Worm (Caenorhabditis elegans): ENCODE measurements around the gene php-3.

The php-3 gene

ce11 chrIII:12060092-12060491 is 17.3 kb downstream of the php-3 start:
- TF ChIP-seq peb-1 (tag; optimal IDR thresholded peaks at IDR 0.05) (no peak), nhr-25 (tag; optimal IDR thresholded peaks at IDR 0.05) (no peak), mab-5 (tag; optimal IDR thresholded peaks at IDR 0.05) (no peak), lin-13 (GFP tag; optimal IDR thresholded peaks at IDR 0.05) (no peak), ceh-82 (tag; optimal IDR thresholded peaks at IDR 0.05) (no peak), nhr-21 (tag; optimal IDR thresholded peaks at IDR 0.05) (no peak), nhr-10 (tag; optimal IDR thresholded peaks at IDR 0.05) (no peak), crh-2 (tag; optimal IDR thresholded peaks at IDR 0.05) (no peak), R02D3.7 (tag; optimal IDR thresholded peaks at IDR 0.05) (no peak), fos-1 (tag; optimal IDR thresholded peaks at IDR 0.05) (no peak), nhr-237 (tag; optimal IDR thresholded peaks at IDR 0.05) (no peak), lin-11 (tag; optimal IDR thresholded peaks at IDR 0.05) (no peak), nhr-12 (tag; optimal IDR thresholded peaks at IDR 0.05) (no peak), sma-3 (GFP tag; optimal IDR thresholded peaks at IDR 0.05) (no peak), unc-55 (GFP tag; optimal IDR thresholded peaks at IDR 0.05) (no peak), unc-62 (GFP tag; optimal IDR thresholded peaks at IDR 0.05) (no peak), skn-1 (tag; optimal IDR thresholded peaks at IDR 0.05) (no peak)

DNA sequence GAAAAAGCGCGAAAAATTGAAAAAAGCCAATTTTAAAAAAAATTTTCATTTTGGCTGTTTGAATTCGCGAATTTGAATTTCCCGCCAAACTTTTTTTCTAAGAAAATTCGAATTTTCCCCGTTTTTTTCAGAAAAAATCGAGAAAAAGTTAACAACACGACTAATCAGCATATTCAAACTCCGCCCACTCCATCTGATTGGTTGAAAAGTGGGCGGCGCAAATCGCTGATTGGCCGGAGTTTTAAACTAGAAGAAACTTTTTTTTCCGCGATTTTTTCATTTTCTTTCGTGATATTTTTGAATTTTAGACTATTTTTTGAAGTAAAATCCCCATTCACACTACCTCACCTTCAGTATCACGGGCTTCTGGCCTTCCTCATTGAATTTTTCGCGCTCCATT is 17.8 kb downstream of the php-3 start:
- TF ChIP-seq ceh-16 (tag; optimal IDR thresholded peaks at IDR 0.05): no peak
- no peak for TF ChIP-seq Y55F3AM.14 (GFP tag; optimal IDR thresholded peaks at IDR 0.05)
- no peak for TF ChIP-seq sma-9 (GFP tag; optimal IDR thresholded peaks at IDR 0.05)
- TF ChIP-seq sma-9 (tag; optimal IDR thresholded peaks at IDR 0.05): no peak
- no peak for TF ChIP-seq mab-5 (tag; optimal IDR thresholded peaks at IDR 0.05)
- no peak for TF ChIP-seq unc-39 (tag; optimal IDR thresholded peaks at IDR 0.05)
- TF ChIP-seq nhr-11 (tag; optimal IDR thresholded peaks at IDR 0.05): no peak
- TF ChIP-seq lin-13 (GFP tag; optimal IDR thresholded peaks at IDR 0.05): no peak
- TF ChIP-seq C34F6.9 (tag; optimal IDR thresholded peaks at IDR 0.05): no peak
- no peak for TF ChIP-seq F13H6.1 (tag; optimal IDR thresholded peaks at IDR 0.05)
- TF ChIP-seq ama-1 (optimal IDR thresholded peaks at IDR 0.05): no peak
- TF ChIP-seq unc-62 (GFP tag; optimal IDR thresholded peaks at IDR 0.05): no peak
- TF ChIP-seq unc-55 (GFP tag; optimal IDR thresholded peaks at IDR 0.05): no peak
- TF ChIP-seq ceh-82 (tag; optimal IDR thresholded peaks at IDR 0.05): no peak
- no peak for TF ChIP-seq crh-2 (tag; optimal IDR thresholded peaks at IDR 0.05)
- TF ChIP-seq ZK546.5 (tag; optimal IDR thresholded peaks at IDR 0.05): no peak
- TF ChIP-seq mbf-1 (tag; optimal IDR thresholded peaks at IDR 0.05): no peak
- TF ChIP-seq nhr-77 (tag; optimal IDR thresholded peaks at IDR 0.05): no peak
- no peak for TF ChIP-seq lin-11 (tag; optimal IDR thresholded peaks at IDR 0.05)
- TF ChIP-seq ztf-1 (GFP tag; conservative IDR thresholded peaks at IDR 0.05): no peak

ce11 chrIII:12058429-12058828 is 18.9 kb downstream of the php-3 start, which contains the start of gene arx-3:
Gene arx-3 (minus strand): TSS chrIII:12058458.
- TF ChIP-seq snpc-4 (tag; optimal IDR thresholded peaks at IDR 0.05): no peak
- no peak for TF ChIP-seq ztf-1 (GFP tag; conservative IDR thresholded peaks at IDR 0.05)
- no peak for TF ChIP-seq lin-11 (tag; optimal IDR thresholded peaks at IDR 0.05)
- no peak for TF ChIP-seq ama-1 (optimal IDR thresholded peaks at IDR 0.05)
- peak; percentile 31 for TF ChIP-seq mab-5 (tag; optimal IDR thresholded peaks at IDR 0.05)
- TF ChIP-seq fos-1 (tag; optimal IDR thresholded peaks at IDR 0.05): peak; percentile 13
- no peak for TF ChIP-seq nhr-77 (tag; optimal IDR thresholded peaks at IDR 0.05)
- peak; percentile 58 for TF ChIP-seq unc-55 (GFP tag; optimal IDR thresholded peaks at IDR 0.05)
- no peak for TF ChIP-seq Y55F3AM.14 (GFP tag; optimal IDR thresholded peaks at IDR 0.05)
- peak; percentile 42 for TF ChIP-seq gmeb-1 (tag; optimal IDR thresholded peaks at IDR 0.05)
- no peak for TF ChIP-seq nhr-23 (tag; optimal IDR thresholded peaks at IDR 0.05)
- no peak for TF ChIP-seq peb-1 (tag; optimal IDR thresholded peaks at IDR 0.05)
- TF ChIP-seq nhr-6 (tag; optimal IDR thresholded peaks at IDR 0.05): no peak
- no peak for TF ChIP-seq ceh-82 (tag; optimal IDR thresholded peaks at IDR 0.05)
- TF ChIP-seq mbf-1 (tag; optimal IDR thresholded peaks at IDR 0.05): no peak
- TF ChIP-seq aly-2 (tag; optimal IDR thresholded peaks at IDR 0.05): no peak
- TF ChIP-seq ZK546.5 (tag; optimal IDR thresholded peaks at IDR 0.05): no peak
- no peak for TF ChIP-seq sma-3 (GFP tag; optimal IDR thresholded peaks at IDR 0.05)
- TF ChIP-seq sma-9 (GFP tag; optimal IDR thresholded peaks at IDR 0.05): no peak
- TF ChIP-seq sma-9 (tag; optimal IDR thresholded peaks at IDR 0.05): no peak
- TF ChIP-seq nhr-129 (tag; optimal IDR thresholded peaks at IDR 0.05): no peak
- no peak for TF ChIP-seq elt-3 (tag; optimal IDR thresholded peaks at IDR 0.05)
- peak; percentile 53 to 57 for TF ChIP-seq lsy-2 (tag; optimal IDR thresholded peaks at IDR 0.05)
- TF ChIP-seq nhr-25 (tag; optimal IDR thresholded peaks at IDR 0.05): peak; percentile 41
- no peak for TF ChIP-seq egl-27 (tag; optimal IDR thresholded peaks at IDR 0.05)
- TF ChIP-seq F13H6.1 (tag; optimal IDR thresholded peaks at IDR 0.05): no peak
- no peak for TF ChIP-seq ceh-16 (tag; optimal IDR thresholded peaks at IDR 0.05)
- peak; percentile 30 for TF ChIP-seq crh-2 (tag; optimal IDR thresholded peaks at IDR 0.05)
- no peak for TF ChIP-seq ztf-11 (tag; optimal IDR thresholded peaks at IDR 0.05)
- no peak for TF ChIP-seq nhr-21 (tag; optimal IDR thresholded peaks at IDR 0.05)
- TF ChIP-seq nhr-10 (tag; optimal IDR thresholded peaks at IDR 0.05): no peak
- TF ChIP-seq elt-1 (tag; optimal IDR thresholded peaks at IDR 0.05): no peak
- TF ChIP-seq unc-39 (tag; optimal IDR thresholded peaks at IDR 0.05): no peak
- TF ChIP-seq nhr-12 (tag; optimal IDR thresholded peaks at IDR 0.05): no peak
- no peak for TF ChIP-seq skn-1 (tag; optimal IDR thresholded peaks at IDR 0.05)
- TF ChIP-seq ztf-4 (tag; optimal IDR thresholded peaks at IDR 0.05): no peak
- peak; percentile 52 for TF ChIP-seq C34F6.9 (tag; optimal IDR thresholded peaks at IDR 0.05)
- no peak for TF ChIP-seq unc-62 (GFP tag; optimal IDR thresholded peaks at IDR 0.05)
- peak; percentile 10 for TF ChIP-seq lin-13 (GFP tag; optimal IDR thresholded peaks at IDR 0.05)
- no peak for TF ChIP-seq dmd-4 (tag; optimal IDR thresholded peaks at IDR 0.05)
- TF ChIP-seq R02D3.7 (tag; optimal IDR thresholded peaks at IDR 0.05): no peak
- no peak for TF ChIP-seq blmp-1 (tag; optimal IDR thresholded peaks at IDR 0.05; ENCODE audit: insufficient read depth)
- TF ChIP-seq sem-4 (tag; optimal IDR thresholded peaks at IDR 0.05): peak; percentile 35
- no peak for TF ChIP-seq mdl-1 (tag; optimal IDR thresholded peaks at IDR 0.05)

Data from whole organism, L2 larva.